Worm (Caenorhabditis elegans): Measurements from ENCODE around the gene B0222.1.

ce11 chrV:9123186-9123585, 10.9 kb upstream of the B0222.1 start, which contains the start of gene F21C10.11:
- no peak for TF ChIP-seq hmbx-1 (tag; optimal IDR thresholded peaks at IDR 0.05)
- no peak for TF ChIP-seq ama-1 (optimal IDR thresholded peaks at IDR 0.05)
- TF ChIP-seq tbx-11 (GFP tag; IDR thresholded peaks at IDR 0.05), result no peak
- no peak for TF ChIP-seq ets-7 (tag; optimal IDR thresholded peaks at IDR 0.05)
